Fruit fly (Drosophila melanogaster) whole organism, embryonic: ENCODE data around the gene CG43168.

Experiments
- Asciz ChIP-seq: fragments of 200-800 bp; sonication (Bioruptor generic); optimal IDR thresholded peaks from 2 replicates; lab custom pipeline; 2017; ENCODE audit warnings: missing biosample characterization, mild to moderate bottlenecking, missing genetic modification characterization, missing genetic modification reagents
- Atf-2 ChIP-seq: fragments of 200-800 bp; sonication (Bioruptor generic); optimal IDR thresholded peaks from 2 replicates; lab custom pipeline; 2016; ENCODE audit warnings: missing biosample characterization, missing genetic modification characterization
- CG12219 ChIP-seq: fragments of 200-800 bp; sonication (Bioruptor generic); optimal IDR thresholded peaks from 3 replicates; lab custom pipeline; 2018; ENCODE audit warnings: missing biosample characterization, mild to moderate bottlenecking, missing genetic modification characterization
- CG13624 ChIP-seq: fragments of 200-800 bp; sonication (Bioruptor generic); optimal IDR thresholded peaks from 2 replicates; lab custom pipeline; 2016; ENCODE audit warnings: missing biosample characterization, missing genetic modification characterization
- CG1529 ChIP-seq: fragments of 200-800 bp; sonication (Bioruptor generic); optimal IDR thresholded peaks from 3 replicates; lab custom pipeline; 2018; ENCODE audit warnings: missing biosample characterization, missing genetic modification characterization
- CG17328 ChIP-seq: fragments of 200-800 bp; sonication (Bioruptor generic); IDR thresholded peaks from 2 replicates; pipeline ENCODE4 v1.3.6; 2022; ENCODE audit warnings: missing biosample characterization, missing genetic modification characterization
- CG17359 ChIP-seq: fragments of 200-800 bp; sonication (Bioruptor generic); optimal IDR thresholded peaks from 3 replicates; lab custom pipeline; 2018; ENCODE audit warnings: missing biosample characterization, mild to moderate bottlenecking, missing genetic modification characterization, moderate library complexity
- CG1832 ChIP-seq: fragments of 200-800 bp; sonication (Bioruptor generic); optimal IDR thresholded peaks from 2 replicates; lab custom pipeline; 2017; ENCODE audit warnings: missing biosample characterization, mild to moderate bottlenecking, missing genetic modification characterization, inconsistent platforms
- CG2129 ChIP-seq: fragments of 200-800 bp; sonication (Bioruptor generic); IDR thresholded peaks from 2 replicates; pipeline ENCODE4 v1.3.6; 2022; ENCODE audit warnings: missing biosample characterization, missing genetic modification characterization; ENCODE audit not compliant: partially characterized antibody
- CG3163 ChIP-seq: fragments of 200-800 bp; sonication (Bioruptor generic); optimal IDR thresholded peaks from 3 replicates; lab custom pipeline; 2016; ENCODE audit warnings: missing biosample characterization, missing genetic modification characterization
- CG3281 ChIP-seq: fragments of 200-800 bp; sonication (Bioruptor generic); optimal IDR thresholded peaks from 3 replicates; lab custom pipeline; 2017; ENCODE audit warnings: missing biosample characterization, mild to moderate bottlenecking, missing genetic modification characterization
- CG6689 ChIP-seq: fragments of 200-800 bp; sonication (Bioruptor generic); IDR thresholded peaks from 2 replicates; pipeline ENCODE4 v1.3.6; 2022; ENCODE audit warnings: missing biosample characterization, missing genetic modification characterization
- CG6791 ChIP-seq: fragments of 200-800 bp; sonication (Bioruptor generic); IDR thresholded peaks from 3 replicates; pipeline ENCODE4 v1.3.6; 2022; ENCODE audit warnings: missing biosample characterization, missing genetic modification characterization; ENCODE audit not compliant: partially characterized antibody
- CG7271 ChIP-seq: fragments of 200-800 bp; sonication (Bioruptor generic); optimal IDR thresholded peaks from 2 replicates; lab custom pipeline; 2018; ENCODE audit warnings: missing biosample characterization, mild to moderate bottlenecking, missing genetic modification characterization, moderate library complexity
- CrebB ChIP-seq: fragments of 200-800 bp; sonication (Bioruptor generic); optimal IDR thresholded peaks from 3 replicates; lab custom pipeline; 2018; ENCODE audit warnings: missing biosample characterization, mild to moderate bottlenecking, missing genetic modification characterization
- Deaf1 ChIP-seq: fragments of 200-800 bp; optimal IDR thresholded peaks from 3 replicates; lab custom pipeline; 2019; ENCODE audit warnings: missing biosample characterization, mild to moderate bottlenecking, missing genetic modification characterization, moderate library complexity
- Dip3 ChIP-seq: fragments of 200-800 bp; sonication (Bioruptor generic); optimal IDR thresholded peaks from 3 replicates; lab custom pipeline; 2016; ENCODE audit warnings: missing biosample characterization, missing genetic modification characterization
- E2f1 ChIP-seq: fragments of 200-800 bp; sonication (Bioruptor generic); IDR thresholded peaks from 2 replicates; pipeline ENCODE4 v1.3.6; 2022; ENCODE audit warnings: missing biosample characterization, missing genetic modification characterization
- Mad ChIP-seq: fragments of 200-800 bp; sonication (Bioruptor generic); optimal IDR thresholded peaks from 2 replicates; lab custom pipeline; 2016; ENCODE audit warnings: missing biosample characterization, missing genetic modification characterization
- NC2β ChIP-seq: fragments of 200-800 bp; sonication (Bioruptor generic); optimal IDR thresholded peaks from 2 replicates; lab custom pipeline; 2016; ENCODE audit warnings: missing biosample characterization, missing genetic modification characterization
- Ravus ChIP-seq: fragments of 200-800 bp; sonication (Bioruptor generic); IDR thresholded peaks from 2 replicates; pipeline ENCODE4 v1.3.6; 2022; ENCODE audit warnings: missing biosample characterization, missing genetic modification characterization
- Scr ChIP-seq: fragments of 200-800 bp; sonication (Bioruptor generic); IDR thresholded peaks from 2 replicates; pipeline ENCODE4 v1.3.6; 2022; ENCODE audit warnings: missing biosample characterization, missing genetic modification characterization; ENCODE audit not compliant: partially characterized antibody
- Sox100B ChIP-seq: fragments of 200-800 bp; sonication (Bioruptor generic); optimal IDR thresholded peaks from 3 replicates; lab custom pipeline; 2018; ENCODE audit warnings: missing biosample characterization, mild to moderate bottlenecking, missing genetic modification characterization
- Usf ChIP-seq: fragments of 200-800 bp; sonication (Bioruptor generic); optimal IDR thresholded peaks from 2 replicates; lab custom pipeline; 2017; ENCODE audit warnings: missing genotype, missing biosample characterization, missing genetic modification characterization
- Xrp1 ChIP-seq: fragments of 200-800 bp; sonication (Bioruptor generic); IDR thresholded peaks from 2 replicates; pipeline ENCODE4 v1.3.6; 2022; ENCODE audit warnings: missing biosample characterization, missing genetic modification characterization
- cad ChIP-seq: fragments of >200 bp; optimal IDR thresholded peaks from 2 replicates; lab custom pipeline; 2017; ENCODE audit warnings: missing biosample characterization, missing genetic modification characterization
- cas ChIP-seq: fragments of 200-800 bp; sonication (Bioruptor generic); IDR thresholded peaks from 2 replicates; pipeline ENCODE4 v1.3.6; 2022; ENCODE audit warnings: missing biosample characterization, missing genetic modification characterization
- cg ChIP-seq: fragments of 200-800 bp; sonication (Bioruptor generic); optimal IDR thresholded peaks from 3 replicates; lab custom pipeline; 2019; ENCODE audit warnings: missing biosample characterization, mild to moderate bottlenecking, missing genetic modification characterization, moderate library complexity
- dpn ChIP-seq, 2 experiments: fragments of 200-800 bp; sonication (Bioruptor generic); optimal IDR thresholded peaks; 3 replicates each; lab custom pipeline; 2016; ENCODE audit warnings: missing biosample characterization in 2 of 2, missing genetic modification characterization in 2 of 2
- en ChIP-seq: fragments of 200-800 bp; sonication (Bioruptor generic); optimal IDR thresholded peaks from 2 replicates; lab custom pipeline; 2016; ENCODE audit warnings: missing biosample characterization, missing genetic modification characterization
- eyg ChIP-seq: fragments of 200-800 bp; sonication (Bioruptor generic); optimal IDR thresholded peaks from 3 replicates; lab custom pipeline; 2016; ENCODE audit warnings: missing biosample characterization, missing genetic modification characterization
- gcm ChIP-seq: fragments of 200-800 bp; sonication (Bioruptor generic); optimal IDR thresholded peaks from 2 replicates; lab custom pipeline; 2019; ENCODE audit warnings: missing biosample characterization, mild to moderate bottlenecking, missing genetic modification characterization, moderate library complexity
- gem ChIP-seq: fragments of 200-800 bp; sonication (Bioruptor generic); optimal IDR thresholded peaks from 2 replicates; lab custom pipeline; 2019; ENCODE audit warnings: missing biosample characterization, mild to moderate bottlenecking, missing genetic modification characterization, moderate library complexity
- grn ChIP-seq: fragments of 200-800 bp; sonication (Bioruptor generic); optimal IDR thresholded peaks from 3 replicates; lab custom pipeline; 2017; ENCODE audit warnings: missing biosample characterization, missing genetic modification characterization
- gt ChIP-seq: fragments of 200-800 bp; sonication (Bioruptor generic); IDR thresholded peaks from 2 replicates; pipeline ENCODE4 v1.3.6; 2022; ENCODE audit warnings: missing biosample characterization, missing genetic modification characterization
- ham ChIP-seq: fragments of 200-800 bp; sonication (Bioruptor generic); IDR thresholded peaks from 2 replicates; pipeline ENCODE4 v1.3.6; 2022; ENCODE audit warnings: missing biosample characterization, missing genetic modification characterization
- hb ChIP-seq: fragments of 200-800 bp; sonication (Bioruptor generic); IDR thresholded peaks from 3 replicates; pipeline ENCODE4 v1.3.6; 2022; ENCODE audit warnings: missing biosample characterization, missing genetic modification characterization; ENCODE audit not compliant: partially characterized antibody
- lmd ChIP-seq: fragments of 200-800 bp; sonication (Bioruptor generic); IDR thresholded peaks from 2 replicates; pipeline ENCODE4 v1.3.6; 2022; ENCODE audit warnings: missing biosample characterization, missing genetic modification characterization
- luna ChIP-seq: fragments of 200-800 bp; sonication (Bioruptor generic); optimal IDR thresholded peaks from 2 replicates; lab custom pipeline; 2016; ENCODE audit warnings: missing biosample characterization, missing genetic modification characterization
- maf-S ChIP-seq: fragments of 200-800 bp; sonication (Bioruptor generic); optimal IDR thresholded peaks from 2 replicates; lab custom pipeline; 2016; ENCODE audit warnings: missing biosample characterization, missing genetic modification characterization
- phol ChIP-seq: fragments of 200-800 bp; sonication (Bioruptor generic); optimal IDR thresholded peaks from 3 replicates; lab custom pipeline; 2018; ENCODE audit warnings: missing biosample characterization, mild to moderate bottlenecking, missing genetic modification characterization, moderate library complexity
- pzg ChIP-seq: fragments of 200-800 bp; sonication (Bioruptor generic); optimal IDR thresholded peaks from 3 replicates; lab custom pipeline; 2018; ENCODE audit warnings: missing biosample characterization, mild to moderate bottlenecking, missing genetic modification characterization, moderate library complexity
- ro ChIP-seq: fragments of 200-800 bp; sonication (Bioruptor generic); IDR thresholded peaks from 2 replicates; pipeline ENCODE4 v1.3.6; 2022; ENCODE audit warnings: missing biosample characterization, missing genetic modification characterization
- scrt ChIP-seq: fragments of 200-800 bp; sonication (Bioruptor generic); optimal IDR thresholded peaks from 2 replicates; lab custom pipeline; 2018; ENCODE audit warnings: missing biosample characterization, mild to moderate bottlenecking, missing genetic modification characterization, moderate library complexity
- slp2 ChIP-seq: fragments of 200-800 bp; sonication (Bioruptor generic); optimal IDR thresholded peaks from 2 replicates; lab custom pipeline; 2016; ENCODE audit warnings: missing biosample characterization, missing genetic modification characterization
- tgo ChIP-seq: fragments of 200-800 bp; sonication (Bioruptor generic); IDR thresholded peaks from 3 replicates; pipeline ENCODE4 v1.3.6; 2022; ENCODE audit warnings: missing biosample characterization, missing genetic modification characterization
- tna ChIP-seq: fragments of 200-800 bp; sonication (Bioruptor generic); IDR thresholded peaks from 2 replicates; pipeline ENCODE4 v1.3.6; 2022; ENCODE audit warnings: missing biosample characterization, missing genetic modification characterization; ENCODE audit not compliant: partially characterized antibody
- tx ChIP-seq: fragments of 200-800 bp; sonication (Bioruptor generic); optimal IDR thresholded peaks from 2 replicates; lab custom pipeline; 2016; ENCODE audit warnings: missing biosample characterization, missing genetic modification characterization
- vvl ChIP-seq: fragments of 200-800 bp; sonication (Bioruptor generic); IDR thresholded peaks from 2 replicates; pipeline ENCODE4 v1.3.6; 2022; ENCODE audit warnings: missing biosample characterization, missing genetic modification characterization
- zf30C ChIP-seq: fragments of 200-800 bp; sonication (Bioruptor generic); optimal IDR thresholded peaks from 3 replicates; lab custom pipeline; 2018; ENCODE audit warnings: missing biosample characterization, mild to moderate bottlenecking, missing genetic modification characterization

The CG43168 gene

DNA sequence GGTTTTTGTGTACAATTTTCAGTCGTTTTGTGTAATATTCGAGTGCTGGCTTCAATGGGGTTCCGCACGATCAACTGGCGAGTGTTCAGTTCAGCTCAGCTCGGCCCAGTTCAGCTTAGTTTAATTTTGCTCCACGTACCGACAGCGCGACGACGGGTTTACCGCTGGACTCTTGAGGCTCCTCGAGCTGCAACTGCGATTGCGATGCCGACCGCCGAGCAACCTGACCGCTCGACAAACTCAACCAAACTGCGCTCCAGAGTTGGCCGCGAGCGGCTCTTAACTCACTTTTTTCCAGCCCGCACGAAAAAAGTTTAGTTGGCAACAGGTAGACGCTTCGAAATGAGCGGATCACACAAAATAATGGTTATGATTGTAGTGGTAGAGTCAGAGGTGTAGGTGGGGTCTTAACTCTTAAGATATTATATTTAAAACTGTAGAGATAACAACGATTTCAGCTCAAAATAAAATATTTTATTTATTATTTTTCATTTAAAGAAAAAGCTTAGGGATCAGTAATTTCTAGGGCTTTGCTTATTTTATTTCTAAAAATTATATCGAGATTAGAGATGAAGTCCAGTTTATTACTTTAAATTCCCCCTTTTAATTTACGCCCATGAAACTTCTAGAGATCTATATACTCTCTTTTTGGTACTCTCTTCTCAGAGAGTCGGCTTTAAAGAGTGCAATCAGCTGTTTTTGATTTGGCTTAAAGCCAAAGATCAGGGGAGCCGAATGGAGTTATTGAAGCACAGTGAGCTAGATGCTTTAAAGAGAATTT is 19.0 kb upstream of the CG43168 start, which contains the start of gene Best2 (continued):
- no peak for TF ChIP-seq hb (GFP tag; lab: Robert Waterston, UW)
- peak; percentile 76 for TF ChIP-seq gt (GFP tag; lab: Robert Waterston, UW)
- peak; percentile 69 for TF ChIP-seq cg (GFP tag; lab: Kevin White, UChicago)
- TF ChIP-seq Usf (GFP tag; lab: Kevin White, UChicago): peak; percentile 75
- TF ChIP-seq CG1832 (GFP tag; lab: Kevin White, UChicago): no peak
- peak; percentile 50 for TF ChIP-seq CrebB (tag; lab: Kevin White, UChicago)
- TF ChIP-seq Xrp1: peak; percentile 95
- TF ChIP-seq CG7271 (tag; lab: Kevin White, UChicago): no peak
- TF ChIP-seq NC2β: peak; percentile 39
- TF ChIP-seq zf30C: no peak
- peak; percentile 92 for TF ChIP-seq vvl (GFP tag; lab: Robert Waterston, UW)
- peak; percentile 52 for TF ChIP-seq Mad (GFP tag; lab: Kevin White, UChicago)
- peak; percentile 72 for TF ChIP-seq gcm (GFP tag; lab: Kevin White, UChicago)
- peak; percentile 65 for TF ChIP-seq Deaf1
- TF ChIP-seq luna (GFP tag; lab: Kevin White, UChicago): no peak
- peak; percentile 77 for TF ChIP-seq Asciz (GFP tag; lab: Kevin White, UChicago)
- TF ChIP-seq tgo (GFP tag; lab: Robert Waterston, UW): peak; percentile 93
- peak; percentile 85 for TF ChIP-seq CG3281
- TF ChIP-seq cas (GFP tag; lab: Robert Waterston, UW): peak; percentile 75
- TF ChIP-seq gem: peak; percentile 94
- TF ChIP-seq E2f1 (GFP tag; lab: Robert Waterston, UW): peak; percentile 92
- peak; percentile 87 for TF ChIP-seq CG17328 (GFP tag; lab: Robert Waterston, UW)
- TF ChIP-seq phol: peak; percentile 87
- peak; percentile 78 for TF ChIP-seq CG13624
- peak; percentile 80 to 81 for TF ChIP-seq dpn (GFP tag; optimal IDR thresholded peaks at IDR 0.05; lab: Kevin White, UChicago)
- TF ChIP-seq CG6689 (GFP tag; lab: Robert Waterston, UW): peak; percentile 91
- TF ChIP-seq CG1529 (GFP tag; lab: Kevin White, UChicago): peak; percentile 67
- peak; percentile 53 for TF ChIP-seq eyg (GFP tag; lab: Kevin White, UChicago)
- peak; percentile 65 for TF ChIP-seq maf-S (GFP tag; lab: Kevin White, UChicago)
- no peak for TF ChIP-seq pzg (GFP tag; lab: Kevin White, UChicago)
- TF ChIP-seq slp2 (GFP tag; lab: Kevin White, UChicago): peak; percentile 62
- TF ChIP-seq en (GFP tag; lab: Kevin White, UChicago): peak; percentile 23
- TF ChIP-seq CG17359: peak; percentile 81
- peak; percentile 66 for TF ChIP-seq Ravus (GFP tag; lab: Robert Waterston, UW)
- peak; percentile 66 for TF ChIP-seq tx (GFP tag; lab: Kevin White, UChicago)
- no peak for TF ChIP-seq grn (GFP tag; lab: Kevin White, UChicago)
- TF ChIP-seq CG6791 (GFP tag; lab: Robert Waterston, UW): no peak
- peak; percentile 72 for TF ChIP-seq Dip3 (GFP tag; lab: Kevin White, UChicago)
- no peak for TF ChIP-seq Scr (GFP tag; lab: Robert Waterston, UW)
- no peak for TF ChIP-seq tna (GFP tag; lab: Robert Waterston, UW)
- peak; percentile 59 for TF ChIP-seq Atf-2 (GFP tag; lab: Kevin White, UChicago)
- TF ChIP-seq ham (GFP tag; lab: Robert Waterston, UW): peak; percentile 76; the same call in 1 of the 2 replicates
- TF ChIP-seq ro (GFP tag; lab: Robert Waterston, UW): peak; percentile 78
- no peak for TF ChIP-seq CG2129
- TF ChIP-seq CG12219 (GFP tag; lab: Kevin White, UChicago): peak; percentile 58
- peak; percentile 74 for TF ChIP-seq CG3163 (GFP tag; lab: Kevin White, UChicago)
- TF ChIP-seq lmd (GFP tag; lab: Robert Waterston, UW): peak; percentile 94
- TF ChIP-seq cad (GFP tag; lab: Kevin White, UChicago): no peak
- peak; percentile 80 for TF ChIP-seq scrt (GFP tag; lab: Kevin White, UChicago)
- peak; percentile 90 for TF ChIP-seq Sox100B (GFP tag; lab: Kevin White, UChicago)
